Worm (Caenorhabditis elegans) whole organism, L2 larva: Measurements from ENCODE around the gene F17C11.2.

Source experiments
- ZK546.5 ChIP-seq: sonication (generic microtip); optimal IDR thresholded peaks from 2 replicates; lab custom pipeline; 2017; ENCODE audit warnings: missing biosample characterization, missing genetic modification characterization
- aly-2 ChIP-seq: fragments of 150-350 bp; optimal IDR thresholded peaks from 2 replicates; lab custom pipeline; 2014; ENCODE audit warnings: missing biosample characterization, missing genetic modification characterization
- mdl-1 ChIP-seq, 2 experiments: fragments of 150-350 bp in 1 of 2; sonication (generic microtip) in 1 of 2; optimal IDR thresholded peaks; 2 replicates each; lab custom pipeline; 2017; ENCODE audit warnings: missing biosample characterization in 2 of 2, missing genetic modification characterization in 2 of 2
- nhr-11 ChIP-seq: fragments of 150-350 bp; optimal IDR thresholded peaks from 2 replicates; lab custom pipeline; 2014; ENCODE audit warnings: missing biosample characterization, missing genetic modification characterization
- nhr-23 ChIP-seq: fragments of 150-350 bp; optimal IDR thresholded peaks from 2 replicates; lab custom pipeline; 2014; ENCODE audit warnings: missing biosample characterization, missing genetic modification reagents, missing genetic modification characterization
- nhr-237 ChIP-seq: fragments of 150-350 bp; optimal IDR thresholded peaks from 2 replicates; lab custom pipeline; 2014; ENCODE audit warnings: missing biosample characterization, missing genetic modification characterization
- nhr-77 ChIP-seq: fragments of 150-350 bp; optimal IDR thresholded peaks from 2 replicates; lab custom pipeline; 2014; ENCODE audit warnings: missing biosample characterization, missing genetic modification characterization
- unc-62 ChIP-seq: fragments of 150-350 bp; optimal IDR thresholded peaks from 2 replicates; lab custom pipeline; 2014; ENCODE audit warnings: missing biosample characterization, missing genetic modification reagents, missing genetic modification characterization
- ztf-11 ChIP-seq: sonication (generic microtip); optimal IDR thresholded peaks from 2 replicates; lab custom pipeline; 2017; ENCODE audit warnings: missing biosample characterization, missing genetic modification characterization

ce11 chrV:10958322-10958900 lies 10.4 kb downstream of the F17C11.2 start, which contains the start of gene pigt-1:
- TF ChIP-seq nhr-11 (no peak), ztf-11 (no peak), mdl-1 (tag; optimal IDR thresholded peaks at IDR 0.05; lab: Kevin White, UChicago) (no peak), nhr-237 (no peak), aly-2 (tag; lab: Kevin White, UChicago) (no peak), ZK546.5 (tag; lab: Kevin White, UChicago) (no peak), nhr-23 (no peak), nhr-77 (no peak), unc-62 (GFP tag; lab: Kevin White, UChicago) (no peak)
